Fruit fly (Drosophila melanogaster) Kc167 (cell line): ENCODE data around the gene mei-217.

ENCODE experiments used
- Myc ChIP-seq: fragments of >200 bp; optimal IDR thresholded peaks from 2 replicates; lab custom pipeline; 2017; ENCODE audit warnings: missing external identifiers
- Sin3A ChIP-seq: fragments of >200 bp; optimal IDR thresholded peaks from 2 replicates; lab custom pipeline; 2018; ENCODE audit warnings: missing external identifiers
- h ChIP-seq: fragments of >200 bp; optimal IDR thresholded peaks from 3 replicates; lab custom pipeline; 2018; ENCODE audit warnings: missing external identifiers
- insv ChIP-seq: fragments of >200 bp; optimal IDR thresholded peaks from 3 replicates; lab custom pipeline; 2018; ENCODE audit warnings: missing external identifiers
- psq ChIP-seq: fragments of >200 bp; optimal IDR thresholded peaks from 2 replicates; lab custom pipeline; 2017; ENCODE audit warnings: missing external identifiers
- ttk ChIP-seq: sonication (Bioruptor generic); optimal IDR thresholded peaks from 2 replicates; lab custom pipeline; 2017; ENCODE audit warnings: missing external identifiers

mei-217 gene

dm6 chrX:17110556-17111177, 32.1 kb downstream of the mei-217 start:
- no peak for TF ChIP-seq ttk (lab: Kevin White, UChicago)
- no peak for TF ChIP-seq Myc (lab: Kevin White, UChicago)
- no peak for TF ChIP-seq insv (lab: Kevin White, UChicago)
- TF ChIP-seq h, result no peak

- TF ChIP-seq psq, result no peak
- TF ChIP-seq h, result no peak
- TF ChIP-seq ttk (lab: Kevin White, UChicago), result no peak
- TF ChIP-seq Myc (lab: Kevin White, UChicago), result no peak
- no peak for TF ChIP-seq Sin3A
- TF ChIP-seq insv (lab: Kevin White, UChicago), result no peak
Observed at dm6 chrX:17109673-17110072, 33.1 kb downstream of the mei-217 start.

dm6 chrX:17108000-17108399, 34.8 kb downstream of the mei-217 start:
- no peak for TF ChIP-seq Myc (lab: Kevin White, UChicago)
- no peak for TF ChIP-seq ttk (lab: Kevin White, UChicago)
- TF ChIP-seq Sin3A, result no peak
- TF ChIP-seq h, result no peak
- no peak for TF ChIP-seq psq
- no peak for TF ChIP-seq insv (lab: Kevin White, UChicago)

- TF ChIP-seq h (no peak), Myc (lab: Kevin White, UChicago) (no peak), Sin3A (no peak), insv (lab: Kevin White, UChicago) (no peak), psq (no peak), ttk (lab: Kevin White, UChicago) (no peak)
Observed at dm6 chrX:17107401-17107916, 35.3 kb downstream of the mei-217 start, which contains the start of gene CG5004. CG5004 (plus strand) TSS chrX:17107582.

dm6 chrX:17106153-17106700, 36.6 kb downstream of the mei-217 start:
- TF ChIP-seq Myc (lab: Kevin White, UChicago) (no peak), h (no peak)

- no peak for TF ChIP-seq ttk (lab: Kevin White, UChicago)
- no peak for TF ChIP-seq Myc (lab: Kevin White, UChicago)
- no peak for TF ChIP-seq Sin3A
Observed at dm6 chrX:17105707-17106106, 37.1 kb downstream of the mei-217 start, which contains the start of gene Arpc3B. Arpc3B (minus strand) TSS chrX:17105852.

dm6 chrX:17093900-17094446, 48.8 kb downstream of the mei-217 start:
- TF ChIP-seq insv (lab: Kevin White, UChicago), result no peak
- no peak for TF ChIP-seq Sin3A
- TF ChIP-seq Myc (lab: Kevin White, UChicago), result no peak
- TF ChIP-seq h, result no peak
- TF ChIP-seq psq, result no peak
- TF ChIP-seq ttk (lab: Kevin White, UChicago), result no peak

dm6 chrX:17093431-17093830, 49.4 kb downstream of the mei-217 start:
- TF ChIP-seq psq (no peak), h (no peak), ttk (lab: Kevin White, UChicago) (no peak), insv (lab: Kevin White, UChicago) (no peak), Sin3A (no peak), Myc (lab: Kevin White, UChicago) (no peak)

dm6 chrX:17091062-17091904, 51.5 kb downstream of the mei-217 start, which contains the start of the genes CG16700 and CG4991:
CG16700 (plus strand) TSS chrX:17091854.
CG4991 (plus strand) TSS chrX:17091854.
- TF ChIP-seq Myc (lab: Kevin White, UChicago) (no peak), ttk (lab: Kevin White, UChicago) (no peak), h (no peak), insv (lab: Kevin White, UChicago) (no peak), Sin3A (no peak)

dm6 chrX:17090585-17090984, 52.2 kb downstream of the mei-217 start:
- TF ChIP-seq h, result no peak

dm6 chrX:17087575-17087974, 55.2 kb downstream of the mei-217 start, which contains the start of gene CG8945:
CG8945 (minus strand) TSS chrX:17087675.
- TF ChIP-seq h (no peak), ttk (lab: Kevin White, UChicago) (no peak), psq (no peak), Sin3A (no peak), insv (lab: Kevin White, UChicago) (no peak), Myc (lab: Kevin White, UChicago) (no peak)
